Fruit fly (Drosophila melanogaster): ENCODE results near the gene CG15253.

CG15253 gene

DNA sequence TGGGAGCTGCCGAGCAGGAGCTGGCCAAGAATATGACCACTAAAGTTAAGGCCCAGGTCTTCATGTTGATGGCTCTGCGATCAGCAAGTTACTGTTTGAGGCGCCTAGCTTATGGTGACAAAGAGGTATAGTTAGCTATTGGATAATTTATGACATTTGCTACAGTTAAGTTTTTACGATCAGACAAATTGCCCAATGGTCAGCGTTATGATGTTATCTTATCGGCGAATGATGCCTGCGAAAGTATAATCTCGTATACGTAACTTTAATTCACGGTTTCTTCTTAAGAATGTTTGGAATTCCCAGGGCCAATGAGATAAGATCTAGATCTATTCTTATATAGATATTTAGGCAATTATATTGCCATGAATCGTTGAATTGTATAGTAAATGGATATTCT lies 1.4 kb downstream of the CG15253 start, which contains the start of gene CG15254:
CG15254 (minus strand) TSS at position 101 of the 400 bp plus-strand sequence.
- no peak for TF ChIP-seq pzg (GFP tag; optimal IDR thresholded peaks at IDR 0.05)
- peak; percentile 47 for TF ChIP-seq exex (tag; optimal IDR thresholded peaks at IDR 0.05)

DNA sequence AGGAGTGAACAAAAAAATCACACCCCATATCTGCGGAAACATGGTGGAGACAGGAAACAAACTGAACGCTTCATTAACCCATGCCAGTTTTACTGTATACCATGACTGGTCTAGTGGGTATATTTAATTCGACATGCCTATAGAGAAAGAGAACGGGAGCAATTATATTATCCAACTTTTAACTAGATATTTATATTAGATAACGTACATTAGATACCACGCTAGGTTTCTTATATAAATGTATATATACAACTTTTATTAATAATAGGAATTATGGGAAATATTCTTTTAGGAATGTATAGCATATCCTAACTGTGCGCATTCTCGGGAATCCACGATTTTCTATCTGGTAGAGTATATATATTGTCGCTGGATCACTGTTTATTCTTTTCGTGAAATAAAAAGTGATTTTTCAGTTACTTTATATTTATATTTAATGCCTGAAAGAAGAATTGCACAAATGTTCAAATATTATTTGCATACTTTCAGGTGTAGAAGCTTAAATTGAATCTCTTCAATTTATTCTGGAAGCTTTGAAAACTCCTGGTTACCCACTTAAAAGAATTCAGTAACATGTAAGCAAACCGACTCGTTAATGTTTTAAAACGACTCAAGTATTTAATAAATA lies 2.8 kb downstream of the CG15253 start, which contains the start of gene Semp1:
Semp1 (minus strand) TSS at position 51 of the 628 bp plus-strand sequence.
- TF ChIP-seq Doc2 (GFP tag; IDR thresholded peaks at IDR 0.05) = no peak
- peak; percentile 95 for TF ChIP-seq CG3995 (GFP tag; optimal IDR thresholded peaks at IDR 0.05)
- TF ChIP-seq stwl (tag; optimal IDR thresholded peaks at IDR 0.05) = peak; percentile 5
- TF ChIP-seq CG9437 (GFP tag; optimal IDR thresholded peaks at IDR 0.05) = no peak
- no peak for TF ChIP-seq E2f2 (GFP tag; IDR thresholded peaks at IDR 0.05)
- no peak for TF ChIP-seq HLH3B (GFP tag; IDR thresholded peaks at IDR 0.05)

DNA sequence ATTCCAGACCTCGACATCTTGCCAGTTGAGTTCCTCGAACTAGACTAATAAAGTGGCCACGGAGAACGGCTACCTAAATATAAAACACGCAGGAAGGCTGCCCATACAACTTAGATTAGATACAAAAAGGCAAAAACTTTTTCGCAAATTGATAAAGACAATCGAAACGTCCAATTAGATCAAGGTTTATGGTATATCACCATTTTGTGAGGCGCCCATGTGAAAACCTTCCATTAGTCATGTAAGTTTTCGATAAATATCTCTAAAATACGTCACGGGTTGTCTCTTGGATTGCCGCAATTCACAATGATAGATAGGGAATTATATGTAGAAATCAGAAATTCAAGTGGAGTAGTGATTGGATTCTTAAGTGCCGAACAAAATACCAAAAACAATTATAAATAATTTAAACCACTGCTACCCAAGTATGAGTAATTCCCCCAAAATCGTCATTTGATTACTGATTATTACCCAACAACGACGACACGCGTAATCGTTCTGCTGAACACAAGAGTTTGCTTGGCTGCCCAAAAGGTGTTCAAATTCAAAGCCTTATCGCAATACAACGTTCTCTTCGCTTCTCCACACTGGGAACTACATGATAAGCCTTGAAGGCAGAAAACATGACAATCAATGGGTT lies 4.4 kb downstream of the CG15253 start, which contains the start of gene CG15255:
CG15255 (minus strand) TSS at position 51 of the 640 bp plus-strand sequence.
- TF ChIP-seq CG10274 (GFP tag; optimal IDR thresholded peaks at IDR 0.05) = no peak
- TF ChIP-seq NC2α (GFP tag; optimal IDR thresholded peaks at IDR 0.05) = no peak
- TF ChIP-seq Elba2 (GFP tag; optimal IDR thresholded peaks at IDR 0.05) = no peak
- TF ChIP-seq exex (tag; optimal IDR thresholded peaks at IDR 0.05) = peak; percentile 100
- no peak for TF ChIP-seq ac (GFP tag; optimal IDR thresholded peaks at IDR 0.05)
- TF ChIP-seq Ets65A (GFP tag) = peak; percentile 56
- TF ChIP-seq HmgZ (tag; optimal IDR thresholded peaks at IDR 0.05) = peak; percentile 30
- TF ChIP-seq CG34376 (GFP tag; optimal IDR thresholded peaks at IDR 0.05) = peak; percentile 67
- TF ChIP-seq CG17328 (GFP tag; IDR thresholded peaks at IDR 0.05) = no peak
- peak; percentile 24; the same call in 1 of the 2 replicates for TF ChIP-seq Lim3 (GFP tag; IDR thresholded peaks at IDR 0.05)
- TF ChIP-seq CG4820 (GFP tag; optimal IDR thresholded peaks at IDR 0.05) = no peak
- peak; percentile 86 for TF ChIP-seq mirr (GFP tag; optimal IDR thresholded peaks at IDR 0.05)
- no peak for TF ChIP-seq CG6689 (GFP tag; IDR thresholded peaks at IDR 0.05)
- TF ChIP-seq schlank (tag; optimal IDR thresholded peaks at IDR 0.05) = no peak
- no peak for TF ChIP-seq danr (GFP tag; IDR thresholded peaks at IDR 0.05)
- TF ChIP-seq H2.0 (GFP tag; IDR thresholded peaks at IDR 0.05) = no peak
- TF ChIP-seq vfl (GFP tag; optimal IDR thresholded peaks at IDR 0.05) = no peak
- TF ChIP-seq CG1832 (GFP tag; optimal IDR thresholded peaks at IDR 0.05) = no peak
- TF ChIP-seq sug (tag; optimal IDR thresholded peaks at IDR 0.05) = peak; percentile 50
- no peak for TF ChIP-seq Meics (GFP tag; optimal IDR thresholded peaks at IDR 0.05)
- no peak for TF ChIP-seq luna (GFP tag; optimal IDR thresholded peaks at IDR 0.05)
- peak; percentile 69 for TF ChIP-seq grn (GFP tag; optimal IDR thresholded peaks at IDR 0.05)
- peak in 1 of 2 experiments; percentile 90 for TF ChIP-seq Pdp1 (GFP tag; optimal IDR thresholded peaks at IDR 0.05)
- no peak for TF ChIP-seq da (GFP tag; optimal IDR thresholded peaks at IDR 0.05)
- peak; percentile 4 for TF ChIP-seq lab (GFP tag; optimal IDR thresholded peaks at IDR 0.05)
- no peak for TF ChIP-seq lmd (GFP tag; IDR thresholded peaks at IDR 0.05)
- 0 out of 2 replicates have a peak, but pooled peaks have one; percentile 37 for TF ChIP-seq sens-2 (GFP tag; IDR thresholded peaks at IDR 0.05)
- no peak for TF ChIP-seq slp2 (GFP tag; optimal IDR thresholded peaks at IDR 0.05)
- peak; percentile 62 for TF ChIP-seq sd (tag; optimal IDR thresholded peaks at IDR 0.05)
- no peak for TF ChIP-seq CG14014 (GFP tag; IDR thresholded peaks at IDR 0.05)
- peak; percentile 3 for TF ChIP-seq gro (GFP tag; optimal IDR thresholded peaks at IDR 0.05)

Data from whole organism, embryonic.